Fruit fly (Drosophila melanogaster) whole organism, pupa: ENCODE results near the gene Cpr72Ec.

Experiments used
- CG10348 ChIP-seq: fragments of 200-800 bp; sonication (Bioruptor generic); IDR thresholded peaks from 2 replicates; pipeline ENCODE4 v1.3.6; 2022; ENCODE audit warnings: missing biosample characterization, missing genetic modification characterization
- CG12605 ChIP-seq: fragments of 200-800 bp; sonication (Bioruptor generic); IDR thresholded peaks from 2 replicates; pipeline ENCODE4 v1.3.6; 2022; ENCODE audit warnings: missing biosample characterization, missing genetic modification characterization
- CG13204 ChIP-seq: fragments of 200-800 bp; sonication (Bioruptor generic); optimal IDR thresholded peaks from 2 replicates; lab custom pipeline; 2018; ENCODE audit warnings: missing biosample characterization, mild to moderate bottlenecking, missing genetic modification characterization, moderate library complexity
- CG14655 ChIP-seq: fragments of 200-800 bp; sonication (Bioruptor generic); optimal IDR thresholded peaks from 3 replicates; lab custom pipeline; 2017; ENCODE audit warnings: mild to moderate bottlenecking, missing biosample characterization, missing genetic modification reagents, missing genetic modification characterization
- CG32121 ChIP-seq: fragments of 200-800 bp; sonication (Bioruptor generic); IDR thresholded peaks from 2 replicates; pipeline ENCODE4 v1.3.6; 2022; ENCODE audit warnings: missing biosample characterization, missing genetic modification characterization
- CG4496 ChIP-seq: fragments of 200-800 bp; sonication (Bioruptor generic); IDR thresholded peaks from 3 replicates; pipeline ENCODE4 v1.3.6; 2022; ENCODE audit warnings: missing biosample characterization, missing genetic modification characterization
- CG8159 ChIP-seq: fragments of 200-800 bp; sonication (Bioruptor generic); optimal IDR thresholded peaks from 3 replicates; lab custom pipeline; 2018; ENCODE audit warnings: missing biosample characterization, mild to moderate bottlenecking, missing genetic modification characterization, moderate library complexity
- CG8301 ChIP-seq: fragments of 200-800 bp; sonication (Bioruptor generic); optimal IDR thresholded peaks from 2 replicates; lab custom pipeline; 2018; ENCODE audit warnings: missing biosample characterization, mild to moderate bottlenecking, missing genetic modification characterization
- CG9948 ChIP-seq: fragments of 200-800 bp; sonication (Bioruptor generic); optimal IDR thresholded peaks from 2 replicates; lab custom pipeline; 2018; ENCODE audit warnings: missing biosample characterization, mild to moderate bottlenecking, missing genetic modification characterization, moderate library complexity
- D1 ChIP-seq: fragments of 200-800 bp; sonication (Bioruptor generic); optimal IDR thresholded peaks from 2 replicates; lab custom pipeline; 2018; ENCODE audit warnings: missing biosample characterization, mild to moderate bottlenecking, missing genetic modification characterization, moderate library complexity
- EcR ChIP-seq: fragments of 200-800 bp; sonication (Bioruptor generic); optimal IDR thresholded peaks from 3 replicates; lab custom pipeline; 2019; ENCODE audit warnings: missing biosample characterization, missing genetic modification characterization, mild to moderate bottlenecking, moderate library complexity, missing genetic modification reagents
- Ets98B ChIP-seq: fragments of 200-800 bp; sonication (Bioruptor generic); IDR thresholded peaks from 2 replicates; pipeline ENCODE4 v1.3.6; 2022; ENCODE audit warnings: missing biosample characterization, missing genetic modification characterization
- Pif1A ChIP-seq: fragments of 200-800 bp; sonication (Bioruptor generic); optimal IDR thresholded peaks from 3 replicates; lab custom pipeline; 2016; ENCODE audit warnings: missing biosample characterization, missing genetic modification characterization
- Pif1B ChIP-seq: fragments of 200-800 bp; sonication (Bioruptor generic); optimal IDR thresholded peaks from 3 replicates; lab custom pipeline; 2016; ENCODE audit warnings: missing biosample characterization, missing genetic modification characterization
- Snoo ChIP-seq: fragments of 200-800 bp; sonication (Bioruptor generic); optimal IDR thresholded peaks from 3 replicates; lab custom pipeline; 2017; ENCODE audit warnings: missing biosample characterization, mild to moderate bottlenecking, missing genetic modification characterization, inconsistent platforms
- fd96Ca ChIP-seq: fragments of 200-800 bp; sonication (Bioruptor generic); IDR thresholded peaks from 3 replicates; pipeline ENCODE4 v1.3.6; 2022; ENCODE audit warnings: missing biosample characterization, missing genetic modification characterization
- gl ChIP-seq: fragments of 200-800 bp; sonication (Bioruptor generic); optimal IDR thresholded peaks from 2 replicates; lab custom pipeline; 2018; ENCODE audit warnings: missing biosample characterization, mild to moderate bottlenecking, missing genetic modification characterization
- rn ChIP-seq: fragments of 200-800 bp; sonication (Bioruptor generic); IDR thresholded peaks from 2 replicates; pipeline ENCODE4 v1.3.6; 2022; ENCODE audit warnings: missing biosample characterization, missing genetic modification characterization

Gene Cpr72Ec

DNA sequence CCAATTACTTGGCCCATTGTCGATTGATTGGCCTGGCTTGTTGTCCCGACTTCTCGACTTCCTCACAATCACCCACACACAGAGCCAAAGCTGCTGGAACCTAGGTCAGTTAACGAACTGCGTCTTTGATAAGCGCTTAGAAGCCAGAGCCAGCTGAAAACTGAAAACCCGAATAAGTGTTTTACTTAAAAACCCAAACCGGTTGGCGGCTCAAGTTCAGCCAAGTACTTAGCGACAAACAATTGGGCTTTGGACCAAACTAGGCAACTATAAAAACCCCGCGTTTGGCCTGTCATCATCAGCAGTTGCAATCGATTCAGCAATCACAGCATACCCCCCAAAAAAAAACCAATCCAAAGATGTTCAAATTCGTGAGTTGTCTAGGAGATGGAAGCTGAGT lies 43.8 kb downstream of the Cpr72Ec start, which contains the start of gene CG13059:
CG13059 (plus strand) TSS at position 301 of the 400 bp plus-strand sequence.
- TF ChIP-seq Snoo (no peak), CG14655 (no peak), CG8159 (tag; lab: Kevin White, UChicago) (no peak), gl (tag; lab: Kevin White, UChicago) (no peak), Ets98B (GFP tag; lab: Robert Waterston, UW) (no peak), CG10348 (no peak)

DNA sequence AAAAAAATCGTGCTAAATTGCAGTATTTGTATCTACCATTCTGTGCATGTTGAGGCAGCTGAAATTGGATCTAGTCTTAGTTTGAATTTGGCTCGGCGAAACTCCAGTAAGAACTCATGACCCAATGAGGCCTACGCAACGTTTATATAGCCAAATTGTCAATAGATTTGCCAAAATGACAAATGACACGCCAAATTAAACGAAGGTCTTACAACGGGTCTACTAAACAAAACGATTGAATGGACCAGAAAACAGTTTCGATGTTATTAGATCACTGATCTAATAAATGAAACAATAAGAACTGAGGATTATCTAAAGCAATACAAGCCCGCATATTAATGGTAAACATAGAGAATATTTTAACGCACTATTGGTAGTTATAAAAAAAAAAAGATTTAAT lies 46.0 kb downstream of the Cpr72Ec start, which contains the start of gene CG42718:
CG42718 (minus strand) TSS at position 101 of the 400 bp plus-strand sequence.
- TF ChIP-seq fd96Ca (GFP tag; lab: Robert Waterston, UW) (no peak), CG8159 (tag; lab: Kevin White, UChicago) (no peak), Pif1B (GFP tag; lab: Kevin White, UChicago) (no peak), CG8301 (tag; lab: Kevin White, UChicago) (no peak), gl (tag; lab: Kevin White, UChicago) (no peak), EcR (no peak), rn (GFP tag; lab: Robert Waterston, UW) (no peak), CG13204 (GFP tag; lab: Kevin White, UChicago) (no peak), CG32121 (GFP tag; lab: Robert Waterston, UW) (no peak), Pif1A (GFP tag; lab: Kevin White, UChicago) (no peak)

DNA sequence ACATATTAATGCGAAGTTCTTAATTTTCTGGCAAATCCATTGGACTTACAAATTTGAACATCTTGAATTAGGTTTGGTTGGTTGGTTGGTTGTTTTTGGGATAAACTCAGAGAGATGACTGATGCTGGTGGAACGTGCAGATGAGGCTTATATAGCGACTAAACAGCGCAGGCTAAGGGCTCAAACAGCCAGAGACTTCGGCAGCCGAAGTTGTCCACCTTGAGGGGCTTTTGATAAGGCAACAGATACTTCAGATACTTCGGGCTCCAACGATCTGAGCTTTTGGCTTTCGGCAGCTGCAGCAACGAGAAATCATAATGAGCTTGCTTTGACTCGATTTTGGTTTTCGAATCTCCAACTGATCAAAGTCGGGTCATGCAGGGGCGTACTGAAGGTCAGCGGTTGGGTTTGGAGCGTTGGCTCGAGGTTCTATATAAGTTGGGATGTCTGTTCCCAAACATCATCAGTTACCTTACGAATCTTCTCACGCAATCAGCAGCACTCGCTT lies 47.7 kb downstream of the Cpr72Ec start, which contains the start of the genes CG13041 and CG13060:
CG13041 (minus strand) TSS at position 128 of the 508 bp plus-strand sequence.
CG13060 (plus strand) TSS at position 458 of the 508 bp plus-strand sequence.
- TF ChIP-seq Pif1B (GFP tag; lab: Kevin White, UChicago) = no peak
- TF ChIP-seq CG8301 (tag; lab: Kevin White, UChicago) = no peak
- no peak for TF ChIP-seq CG4496 (GFP tag; lab: Robert Waterston, UW)
- TF ChIP-seq gl (tag; lab: Kevin White, UChicago) = no peak
- TF ChIP-seq Pif1A (GFP tag; lab: Kevin White, UChicago) = no peak
- TF ChIP-seq Snoo = no peak
- TF ChIP-seq fd96Ca (GFP tag; lab: Robert Waterston, UW) = no peak
- TF ChIP-seq CG13204 (GFP tag; lab: Kevin White, UChicago) = no peak
- no peak for TF ChIP-seq EcR
- TF ChIP-seq CG32121 (GFP tag; lab: Robert Waterston, UW) = no peak
- TF ChIP-seq D1 (tag; lab: Kevin White, UChicago) = no peak
- TF ChIP-seq CG14655 = no peak

DNA sequence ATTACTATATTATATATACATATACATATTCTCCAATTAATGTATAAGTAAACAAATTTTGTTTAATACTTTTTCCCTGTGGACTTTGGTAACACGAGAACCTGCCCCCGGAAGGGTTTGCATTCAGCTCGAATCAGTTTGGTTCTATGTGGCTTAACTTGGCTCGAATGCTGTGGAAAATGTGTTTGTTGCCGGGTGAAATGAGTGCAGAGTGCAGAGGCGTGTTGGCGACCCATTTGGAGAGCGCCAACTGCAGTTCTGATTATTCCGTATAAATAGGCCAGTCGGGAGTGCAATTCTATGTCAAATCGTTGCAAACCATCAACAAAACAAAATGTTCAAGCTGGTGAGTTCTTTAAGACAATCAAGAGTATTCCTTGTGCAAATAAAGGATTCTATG lies 49.4 kb downstream of the Cpr72Ec start, which contains the start of gene Nplp3:
Nplp3 (plus strand) TSS at position 301 of the 400 bp plus-strand sequence.
- TF ChIP-seq CG32121 (GFP tag; lab: Robert Waterston, UW) (no peak), EcR (no peak), Snoo (no peak), Ets98B (GFP tag; lab: Robert Waterston, UW) (no peak), gl (tag; lab: Kevin White, UChicago) (no peak), Pif1B (GFP tag; lab: Kevin White, UChicago) (no peak), CG12605 (GFP tag; lab: Robert Waterston, UW) (no peak), CG8159 (tag; lab: Kevin White, UChicago) (no peak), CG9948 (tag; lab: Kevin White, UChicago) (no peak), CG14655 (no peak), Pif1A (GFP tag; lab: Kevin White, UChicago) (no peak), CG8301 (tag; lab: Kevin White, UChicago) (no peak), fd96Ca (GFP tag; lab: Robert Waterston, UW) (no peak)
